Worm (Caenorhabditis elegans) whole organism, mixed stage, embryonic: ENCODE measurements around the gene R04D3.3.

ENCODE experiments used
- M03D4.4 ChIP-seq: sonication (generic microtip); optimal IDR thresholded peaks from 2 replicates; lab custom pipeline; 2017; ENCODE audit warnings: mild to moderate bottlenecking, missing genetic modification characterization, missing compliant biosample characterization
- bed-3 ChIP-seq: fragments of 200-800 bp; sonication (Bioruptor generic); optimal IDR thresholded peaks from 3 replicates; lab custom pipeline; 2018; ENCODE audit warnings: mild to moderate bottlenecking, missing genetic modification characterization, moderate library complexity, missing compliant biosample characterization
- ceh-39 ChIP-seq: fragments of 150-350 bp; optimal IDR thresholded peaks from 2 replicates; lab custom pipeline; 2014; ENCODE audit warnings: missing biosample characterization, missing genetic modification characterization
- ceh-43 ChIP-seq: fragments of 200-800 bp; sonication (Bioruptor generic); optimal IDR thresholded peaks from 2 replicates; lab custom pipeline; 2018; ENCODE audit warnings: mild to moderate bottlenecking, missing genetic modification characterization, moderate library complexity, missing compliant biosample characterization
- ceh-83 ChIP-seq: fragments of 200-800 bp; sonication (Bioruptor generic); optimal IDR thresholded peaks from 2 replicates; lab custom pipeline; 2018; ENCODE audit warnings: mild to moderate bottlenecking, missing genetic modification characterization, missing compliant biosample characterization
- ces-1 ChIP-seq: fragments of 150-350 bp; optimal IDR thresholded peaks from 2 replicates; lab custom pipeline; 2014; ENCODE audit warnings: missing biosample characterization, missing genetic modification reagents, missing genetic modification characterization
- cnd-1 ChIP-seq: fragments of 200-800 bp; sonication (Bioruptor generic); optimal IDR thresholded peaks from 2 replicates; lab custom pipeline; 2018; ENCODE audit warnings: mild to moderate bottlenecking, missing genetic modification characterization, missing compliant biosample characterization
- drap-1 ChIP-seq: fragments of 200-800 bp; sonication (Bioruptor generic); optimal IDR thresholded peaks from 3 replicates; lab custom pipeline; 2018; ENCODE audit warnings: mild to moderate bottlenecking, missing genetic modification characterization, missing compliant biosample characterization
- elt-3 ChIP-seq: fragments of 150-350 bp; optimal IDR thresholded peaks from 2 replicates; lab custom pipeline; 2014; ENCODE audit warnings: missing biosample characterization, missing genetic modification characterization
- flh-1 ChIP-seq: fragments of 200-800 bp; sonication (Bioruptor generic); optimal IDR thresholded peaks from 2 replicates; lab custom pipeline; 2018; ENCODE audit warnings: mild to moderate bottlenecking, missing genetic modification characterization, moderate library complexity, missing compliant biosample characterization
- ham-2 ChIP-seq: fragments of 200-800 bp; sonication (Bioruptor generic); optimal IDR thresholded peaks from 2 replicates; lab custom pipeline; 2018; ENCODE audit warnings: mild to moderate bottlenecking, missing genetic modification characterization, missing compliant biosample characterization
- hlh-1 ChIP-seq: fragments of 150-350 bp; optimal IDR thresholded peaks from 2 replicates; lab custom pipeline; 2014; ENCODE audit warnings: missing biosample characterization, missing genetic modification reagents, missing genetic modification characterization
- lin-13 ChIP-seq: fragments of 150-350 bp; optimal IDR thresholded peaks from 2 replicates; lab custom pipeline; 2014; ENCODE audit warnings: missing biosample characterization, missing genetic modification characterization
- lsy-2 ChIP-seq: fragments of 150-350 bp; optimal IDR thresholded peaks from 2 replicates; lab custom pipeline; 2014; ENCODE audit warnings: missing biosample characterization, missing genetic modification characterization
- mab-5 ChIP-seq: fragments of 150-350 bp; optimal IDR thresholded peaks from 2 replicates; lab custom pipeline; 2014; ENCODE audit warnings: missing biosample characterization, missing genetic modification characterization
- mep-1 ChIP-seq: fragments of 150-350 bp; optimal IDR thresholded peaks from 2 replicates; lab custom pipeline; 2017; ENCODE audit warnings: missing biosample characterization, missing genetic modification reagents, missing genetic modification characterization, inconsistent platforms
- mls-2 ChIP-seq: sonication (generic microtip); optimal IDR thresholded peaks from 2 replicates; lab custom pipeline; 2016; ENCODE audit warnings: mild to moderate bottlenecking, missing genetic modification characterization, moderate library complexity, missing compliant biosample characterization
- nhr-12 ChIP-seq: fragments of 150-350 bp; optimal IDR thresholded peaks from 2 replicates; lab custom pipeline; 2014; ENCODE audit warnings: missing biosample characterization, missing genetic modification characterization
- nhr-2 ChIP-seq: fragments of 150-350 bp; optimal IDR thresholded peaks from 2 replicates; lab custom pipeline; 2014; ENCODE audit warnings: missing biosample characterization, missing genetic modification characterization
- nhr-76 ChIP-seq: sonication (generic microtip); optimal IDR thresholded peaks from 2 replicates; lab custom pipeline; 2017; ENCODE audit warnings: missing biosample characterization, missing genetic modification characterization
- pha-4 ChIP-seq: fragments of 150-350 bp; optimal IDR thresholded peaks from 2 replicates; lab custom pipeline; 2018; ENCODE audit warnings: missing biosample characterization, missing genetic modification reagents, missing genetic modification characterization
- sem-2 ChIP-seq: fragments of 200-800 bp; sonication (Bioruptor generic); optimal IDR thresholded peaks from 2 replicates; lab custom pipeline; 2018; ENCODE audit warnings: mild to moderate bottlenecking, missing genetic modification characterization, missing compliant biosample characterization
- snpc-4 ChIP-seq: fragments of 150-350 bp; optimal IDR thresholded peaks from 2 replicates; lab custom pipeline; 2014; ENCODE audit warnings: missing biosample characterization, missing genetic modification characterization
- sptf-1 ChIP-seq: sonication (generic microtip); optimal IDR thresholded peaks from 2 replicates; lab custom pipeline; 2017; ENCODE audit warnings: mild to moderate bottlenecking, missing genetic modification characterization, moderate library complexity, missing compliant biosample characterization
- tbx-8 ChIP-seq: fragments of 200-800 bp; sonication (Bioruptor generic); optimal IDR thresholded peaks from 2 replicates; lab custom pipeline; 2018; ENCODE audit warnings: mild to moderate bottlenecking, missing genetic modification characterization, moderate library complexity, missing compliant biosample characterization
- unc-39 ChIP-seq: fragments of 150-350 bp; optimal IDR thresholded peaks from 2 replicates; lab custom pipeline; 2014; ENCODE audit warnings: missing biosample characterization, missing genetic modification characterization
- unc-62 ChIP-seq: fragments of 150-350 bp; optimal IDR thresholded peaks from 2 replicates; lab custom pipeline; 2014; ENCODE audit warnings: missing biosample characterization, missing genetic modification reagents, missing genetic modification characterization
- zip-8 ChIP-seq: fragments of 150-350 bp; optimal IDR thresholded peaks from 2 replicates; lab custom pipeline; 2014; ENCODE audit warnings: missing biosample characterization, missing genetic modification characterization
- ztf-11 ChIP-seq: fragments of 150-350 bp; optimal IDR thresholded peaks from 2 replicates; lab custom pipeline; 2014; ENCODE audit warnings: missing biosample characterization, missing genetic modification characterization

The R04D3.3 gene

ce11 chrX:13286533-13286932 lies 3.9 kb downstream of the R04D3.3 start, which contains the start of gene R04D3.2:
TSS of gene R04D3.2 (minus strand) at chrX:13286633.
- TF ChIP-seq drap-1 = no peak
- TF ChIP-seq elt-3 = no peak
- no peak for TF ChIP-seq ceh-39 (tag; lab: Kevin White, UChicago)
- no peak for TF ChIP-seq mls-2 (tag; lab: Kevin White, UChicago)
- TF ChIP-seq lin-13 (tag; lab: Kevin White, UChicago) = no peak
- TF ChIP-seq nhr-12 (tag; lab: Kevin White, UChicago) = no peak
- TF ChIP-seq sptf-1 (tag; lab: Kevin White, UChicago) = no peak
- TF ChIP-seq snpc-4 = no peak
- no peak for TF ChIP-seq sem-2 (GFP tag; lab: Kevin White, UChicago)

DNA sequence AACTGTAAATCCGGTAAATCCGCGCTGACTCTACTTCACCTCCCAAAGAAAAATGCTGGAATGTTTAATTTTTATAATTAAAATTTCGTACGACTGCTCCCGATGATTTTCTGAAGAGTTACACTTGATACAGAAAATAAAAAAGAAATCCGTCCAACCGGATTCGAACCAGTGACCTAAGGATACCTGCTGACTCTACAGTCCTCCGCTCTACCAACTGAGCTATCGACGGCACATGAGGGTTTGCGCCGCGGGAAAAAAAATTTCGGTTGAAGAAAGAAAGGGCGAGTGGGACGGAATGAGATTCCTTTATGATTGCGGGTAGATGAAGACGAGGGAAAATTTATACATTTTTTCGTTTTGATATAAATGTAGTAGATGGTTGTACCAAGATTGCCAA lies 5.8 kb downstream of the R04D3.3 start:
- TF ChIP-seq mls-2 (tag; lab: Kevin White, UChicago) (no peak), pha-4 (tag; lab: Kevin White, UChicago) (no peak), nhr-2 (no peak), ham-2 (GFP tag; lab: Kevin White, UChicago) (no peak), tbx-8 (GFP tag; lab: Kevin White, UChicago) (no peak), unc-39 (tag; lab: Kevin White, UChicago) (no peak), M03D4.4 (no peak), ceh-43 (GFP tag; lab: Kevin White, UChicago) (no peak), cnd-1 (tag; lab: Kevin White, UChicago) (no peak), ztf-11 (no peak), sptf-1 (tag; lab: Kevin White, UChicago) (no peak), bed-3 (no peak), lin-13 (tag; lab: Kevin White, UChicago) (no peak), hlh-1 (tag; lab: Kevin White, UChicago) (no peak), drap-1 (no peak), unc-62 (GFP tag; lab: Kevin White, UChicago) (no peak), mab-5 (no peak)

- TF ChIP-seq lsy-2 (tag; lab: Kevin White, UChicago) (no peak), unc-62 (GFP tag; lab: Kevin White, UChicago) (no peak), flh-1 (GFP tag; lab: Kevin White, UChicago) (no peak), sem-2 (GFP tag; lab: Kevin White, UChicago) (no peak), lin-13 (tag; lab: Kevin White, UChicago) (no peak), sptf-1 (tag; lab: Kevin White, UChicago) (no peak), mls-2 (tag; lab: Kevin White, UChicago) (no peak)
Observed at ce11 chrX:13284091-13284490, 6.3 kb downstream of the R04D3.3 start, which contains the start of gene cyp-14A4. TSS of gene cyp-14A4 (minus strand) at chrX:13284197.

DNA sequence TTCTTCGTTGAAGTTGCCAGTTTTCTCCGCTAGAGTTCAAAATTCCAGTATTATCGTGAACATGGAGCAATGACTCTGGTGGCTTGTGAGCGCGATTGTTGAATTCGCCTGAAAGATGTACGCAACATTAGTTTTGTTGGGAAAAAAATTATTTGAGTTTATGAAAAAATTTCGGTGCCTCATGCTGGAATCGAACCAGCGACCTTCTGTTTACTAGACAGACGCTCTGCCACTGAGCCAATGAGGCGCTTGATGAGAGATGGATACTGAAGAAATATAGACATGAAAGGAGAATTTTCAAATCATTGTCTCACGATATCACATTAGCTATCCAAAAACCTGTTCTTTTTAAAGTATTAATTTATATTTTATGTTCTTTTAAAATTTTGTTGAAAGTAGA lies 7.0 kb downstream of the R04D3.3 start:
- TF ChIP-seq lin-13 (tag; lab: Kevin White, UChicago) (no peak), ceh-39 (tag; lab: Kevin White, UChicago) (no peak), ztf-11 (no peak), drap-1 (no peak), ces-1 (no peak), zip-8 (tag; lab: Kevin White, UChicago) (no peak), ham-2 (GFP tag; lab: Kevin White, UChicago) (no peak), sem-2 (GFP tag; lab: Kevin White, UChicago) (no peak), nhr-2 (no peak)

DNA sequence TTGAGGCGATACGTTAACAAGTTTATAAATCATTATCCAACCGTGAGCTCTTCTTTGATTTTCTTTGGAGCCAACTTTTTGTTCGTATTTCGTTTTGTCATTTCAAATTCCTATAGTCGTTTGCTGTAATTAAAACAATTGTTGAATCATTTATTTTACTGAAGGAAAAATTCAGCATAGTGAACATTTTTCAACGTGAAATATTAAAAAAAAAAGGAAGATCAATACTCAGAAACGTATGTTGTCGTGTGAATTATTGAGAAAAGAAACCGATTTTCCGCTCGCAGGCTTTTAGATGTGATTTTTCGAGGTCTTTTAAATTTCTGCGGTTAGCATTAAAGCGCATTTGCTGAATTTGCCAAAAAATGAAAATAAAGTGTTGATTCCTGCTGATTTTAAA lies 11.6 kb downstream of the R04D3.3 start, which contains the start of gene phf-33:
Gene phf-33 (minus strand): TSS at position 101 of the 400 bp plus-strand sequence.
- TF ChIP-seq mep-1 = no peak
- TF ChIP-seq pha-4 (tag; lab: Kevin White, UChicago) = no peak
- TF ChIP-seq ceh-39 (tag; lab: Kevin White, UChicago) = no peak
- TF ChIP-seq mab-5 = no peak
- TF ChIP-seq nhr-76 (tag; lab: Kevin White, UChicago) = no peak
- no peak for TF ChIP-seq M03D4.4
- no peak for TF ChIP-seq unc-39 (tag; lab: Kevin White, UChicago)
- no peak for TF ChIP-seq mls-2 (tag; lab: Kevin White, UChicago)
- no peak for TF ChIP-seq lin-13 (tag; lab: Kevin White, UChicago)
- TF ChIP-seq, all 35 proteins: peak for 0

DNA sequence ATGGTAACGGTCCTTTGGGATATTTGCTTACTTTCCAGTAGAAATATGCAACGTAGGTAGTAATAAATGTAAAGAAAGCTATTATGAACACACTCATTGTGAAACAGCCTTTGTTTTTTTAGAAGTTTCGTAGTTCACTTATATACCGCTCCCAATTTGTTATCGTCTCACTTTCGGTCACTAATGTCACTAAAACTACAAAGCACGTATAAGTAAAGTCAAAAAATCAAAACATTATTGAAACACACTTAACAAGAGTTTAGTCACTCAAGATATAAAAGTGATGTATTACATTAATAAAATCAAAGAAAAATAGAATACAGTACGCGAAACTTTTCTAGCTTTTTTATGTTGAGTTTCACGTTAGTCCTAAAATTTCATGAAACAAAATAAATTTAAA lies 16.3 kb downstream of the R04D3.3 start, which contains the start of gene cyp-14A3:
Gene cyp-14A3 (minus strand): TSS at position 101 of the 400 bp plus-strand sequence.
- TF ChIP-seq tbx-8 (GFP tag; lab: Kevin White, UChicago) (no peak), ces-1 (no peak), lin-13 (tag; lab: Kevin White, UChicago) (no peak), lsy-2 (tag; lab: Kevin White, UChicago) (no peak), snpc-4 (no peak), drap-1 (no peak), zip-8 (tag; lab: Kevin White, UChicago) (no peak), ceh-83 (GFP tag; lab: Kevin White, UChicago) (no peak), mep-1 (no peak)
- TF ChIP-seq, all 35 proteins: peak for 0
